Worm (Caenorhabditis elegans) whole organism, L3 larva: ENCODE measurements around the gene hhat-2.

Experiments
- ama-1 ChIP-seq: fragments of 150-350 bp; optimal IDR thresholded peaks from 2 replicates; lab custom pipeline; 2018
- ceh-16 ChIP-seq: sonication (generic microtip); optimal IDR thresholded peaks from 2 replicates; lab custom pipeline; 2017; ENCODE audit warnings: missing biosample characterization, missing genetic modification characterization
- ceh-28 ChIP-seq: fragments of 150-350 bp; optimal IDR thresholded peaks from 2 replicates; lab custom pipeline; 2014; ENCODE audit warnings: missing biosample characterization, missing genetic modification reagents, missing genetic modification characterization
- ceh-82 ChIP-seq: fragments of 150-350 bp; optimal IDR thresholded peaks from 2 replicates; lab custom pipeline; 2014; ENCODE audit warnings: missing biosample characterization, missing genetic modification characterization
- ceh-9 ChIP-seq: sonication (generic microtip); optimal IDR thresholded peaks from 2 replicates; lab custom pipeline; 2018; ENCODE audit warnings: missing biosample characterization, missing genetic modification characterization
- daf-12 ChIP-seq: fragments of 150-350 bp; optimal IDR thresholded peaks from 2 replicates; lab custom pipeline; 2014; ENCODE audit warnings: missing biosample characterization, missing genetic modification reagents, missing genetic modification characterization
- egl-27 ChIP-seq: sonication (generic microtip); optimal IDR thresholded peaks from 4 replicates; lab custom pipeline; 2017; ENCODE audit warnings: missing biosample characterization, missing genetic modification reagents, missing genetic modification characterization
- egl-5 ChIP-seq: fragments of 150-350 bp; optimal IDR thresholded peaks from 2 replicates; lab custom pipeline; 2017; ENCODE audit warnings: missing biosample characterization, missing genetic modification reagents, missing genetic modification characterization, inconsistent platforms
- elt-2 ChIP-seq: sonication (generic microtip); optimal IDR thresholded peaks from 2 replicates; lab custom pipeline; 2016; ENCODE audit warnings: missing genetic modification reagents, mild to moderate bottlenecking, missing genetic modification characterization, missing compliant biosample characterization
- elt-3 ChIP-seq, 3 experiments: fragments of 150-350 bp in 1 of 3; sonication (generic microtip) in 2 of 3; optimal IDR thresholded peaks; 2 replicates in 2 of 3; 4 replicates in 1 of 3; lab custom pipeline; 2014 to 2017; ENCODE audit warnings: missing biosample characterization in 3 of 3, missing genetic modification characterization in 3 of 3
- fkh-10 ChIP-seq: sonication (generic microtip); optimal IDR thresholded peaks from 2 replicates; lab custom pipeline; 2017; ENCODE audit warnings: missing biosample characterization, missing genetic modification reagents, missing genetic modification characterization
- fkh-2 ChIP-seq: fragments of 150-350 bp; optimal IDR thresholded peaks from 2 replicates; lab custom pipeline; 2014; ENCODE audit warnings: missing biosample characterization, missing genetic modification reagents, missing genetic modification characterization
- fos-1 ChIP-seq: fragments of 150-350 bp; optimal IDR thresholded peaks from 2 replicates; lab custom pipeline; 2014; ENCODE audit warnings: missing biosample characterization, missing genetic modification characterization
- hmg-11 ChIP-seq: sonication (generic microtip); optimal IDR thresholded peaks from 2 replicates; lab custom pipeline; 2016; ENCODE audit warnings: missing genetic modification characterization, missing compliant biosample characterization
- jun-1 ChIP-seq: fragments of 150-350 bp; optimal IDR thresholded peaks from 2 replicates; lab custom pipeline; 2014; ENCODE audit warnings: missing biosample characterization, missing genetic modification reagents, missing genetic modification characterization
- lin-15B ChIP-seq: fragments of 150-350 bp; optimal IDR thresholded peaks from 2 replicates; lab custom pipeline; 2014; ENCODE audit warnings: missing biosample characterization, missing genetic modification characterization
- lsy-12 ChIP-seq: sonication (generic microtip); optimal IDR thresholded peaks from 2 replicates; lab custom pipeline; 2016; ENCODE audit warnings: mild to moderate bottlenecking, missing genetic modification characterization, missing compliant biosample characterization
- mdl-1 ChIP-seq: fragments of 150-350 bp; optimal IDR thresholded peaks from 2 replicates; lab custom pipeline; 2014; ENCODE audit warnings: missing biosample characterization, missing genetic modification characterization
- mml-1 ChIP-seq: fragments of 150-350 bp; sonication (generic microtip); optimal IDR thresholded peaks from 3 replicates; lab custom pipeline; 2014; ENCODE audit warnings: missing biosample characterization, missing genetic modification characterization
- nfya-1 ChIP-seq: sonication (generic microtip); optimal IDR thresholded peaks from 2 replicates; lab custom pipeline; 2017; ENCODE audit warnings: missing genetic modification characterization, mild to moderate bottlenecking, missing compliant biosample characterization, antibody characterized with exemption, moderate library complexity; ENCODE audit not compliant: insufficient read depth
- nhr-12 ChIP-seq: fragments of 150-350 bp; optimal IDR thresholded peaks from 2 replicates; lab custom pipeline; 2014; ENCODE audit warnings: missing biosample characterization, missing genetic modification characterization
- nhr-237 ChIP-seq: fragments of 150-350 bp; optimal IDR thresholded peaks from 2 replicates; lab custom pipeline; 2014; ENCODE audit warnings: missing biosample characterization, missing genetic modification characterization
- nhr-25 ChIP-seq: sonication (generic microtip); optimal IDR thresholded peaks from 2 replicates; lab custom pipeline; 2017; ENCODE audit warnings: missing biosample characterization, missing genetic modification characterization
- nhr-43 ChIP-seq: sonication (generic microtip); optimal IDR thresholded peaks from 2 replicates; lab custom pipeline; 2016; ENCODE audit warnings: mild to moderate bottlenecking, missing genetic modification characterization, missing compliant biosample characterization; ENCODE audit not compliant: poor library complexity, severe bottlenecking
- nhr-67 ChIP-seq: fragments of 150-350 bp; optimal IDR thresholded peaks from 2 replicates; lab custom pipeline; 2014; ENCODE audit warnings: missing biosample characterization, missing genetic modification characterization
- nhr-76 ChIP-seq: fragments of 150-350 bp; sonication (generic microtip); optimal IDR thresholded peaks from 5 replicates; lab custom pipeline; 2014; ENCODE audit warnings: missing biosample characterization, missing genetic modification characterization
- pha-4 ChIP-seq: fragments of 150-350 bp; optimal IDR thresholded peaks from 2 replicates; lab custom pipeline; 2014; ENCODE audit warnings: missing biosample characterization, missing genetic modification reagents, missing genetic modification characterization
- pqm-1 ChIP-seq: fragments of 150-350 bp; optimal IDR thresholded peaks from 2 replicates; lab custom pipeline; 2017; ENCODE audit warnings: missing biosample characterization, missing genetic modification characterization, inconsistent platforms
- sea-2 ChIP-seq: fragments of 150-350 bp; sonication (generic microtip); optimal IDR thresholded peaks from 4 replicates; lab custom pipeline; 2014; ENCODE audit warnings: missing biosample characterization, missing genetic modification reagents, missing genetic modification characterization
- skn-1 ChIP-seq: fragments of 150-350 bp; optimal IDR thresholded peaks from 2 replicates; lab custom pipeline; 2014; ENCODE audit warnings: missing biosample characterization, missing genetic modification characterization
- snpc-4 ChIP-seq: fragments of 150-350 bp; optimal IDR thresholded peaks from 2 replicates; lab custom pipeline; 2014; ENCODE audit warnings: missing biosample characterization, missing genetic modification characterization
- tbx-2 ChIP-seq: sonication (generic microtip); optimal IDR thresholded peaks from 2 replicates; lab custom pipeline; 2016; ENCODE audit warnings: mild to moderate bottlenecking, missing genetic modification characterization, missing compliant biosample characterization
- unc-62 ChIP-seq: fragments of 150-350 bp; sonication (generic microtip); optimal IDR thresholded peaks from 4 replicates; lab custom pipeline; 2014; ENCODE audit warnings: missing biosample characterization, missing genetic modification reagents, missing genetic modification characterization
- ztf-11 ChIP-seq: fragments of 150-350 bp; optimal IDR thresholded peaks from 2 replicates; lab custom pipeline; 2014; ENCODE audit warnings: missing biosample characterization, missing genetic modification characterization

Gene hhat-2

DNA sequence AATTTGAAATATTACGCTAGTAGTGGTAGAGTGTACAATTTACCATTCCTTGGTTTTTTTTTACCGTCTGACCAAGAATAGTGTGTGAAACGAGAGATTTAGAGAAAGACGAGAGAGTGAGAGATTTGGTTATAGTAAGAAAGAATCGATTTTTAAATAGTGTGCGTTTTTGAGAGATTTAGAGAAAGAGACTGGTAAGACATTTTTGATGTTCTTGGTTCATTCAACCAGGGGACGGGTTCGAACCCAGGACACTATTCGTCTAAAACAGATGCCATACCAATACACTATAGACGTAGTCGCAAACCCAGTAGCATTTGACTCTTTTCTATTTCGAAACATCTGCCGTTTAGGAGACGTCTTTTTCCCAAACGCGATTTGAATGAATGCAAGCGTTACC lies 9.2 kb upstream of the hhat-2 start (continued):
- TF ChIP-seq ceh-9 (tag; lab: Kevin White, UChicago): no peak
- TF ChIP-seq fos-1 (tag; lab: Kevin White, UChicago): peak; percentile 69
- TF ChIP-seq ceh-28 (tag; lab: Kevin White, UChicago): peak; percentile 91
- TF ChIP-seq, all 47 proteins: peak for 25

DNA sequence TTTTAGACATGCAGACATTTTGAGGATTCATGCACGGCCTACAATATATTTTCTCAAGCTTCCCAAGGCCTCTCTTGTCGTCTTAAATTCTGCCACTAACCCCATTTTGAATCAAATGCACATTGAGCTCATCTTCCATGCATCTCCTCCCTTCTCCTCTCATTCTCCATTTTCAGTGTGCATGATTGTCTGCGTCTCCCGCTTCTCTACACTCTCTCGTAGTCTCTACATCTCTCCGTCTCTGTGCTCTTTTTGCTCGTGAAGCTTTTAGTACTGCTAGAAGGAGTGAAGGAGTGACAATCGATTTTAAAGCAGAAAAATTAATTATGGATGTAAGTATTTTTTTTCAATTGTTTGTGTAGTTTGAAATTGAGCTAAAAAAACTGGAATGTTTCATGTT lies 8.0 kb upstream of the hhat-2 start, which contains the start of gene Y57G11C.22:
Gene Y57G11C.22 (plus strand): TSS at position 327 of the 400 bp plus-strand sequence.
- TF ChIP-seq nhr-12 (tag; lab: Kevin White, UChicago): no peak
- TF ChIP-seq mdl-1 (tag; lab: Kevin White, UChicago): no peak
- no peak for TF ChIP-seq snpc-4
- TF ChIP-seq nhr-237 (tag; lab: Kevin White, UChicago): no peak
- no peak for TF ChIP-seq ceh-16
- peak; percentile 6 for TF ChIP-seq lin-15B (tag; lab: Kevin White, UChicago)
- TF ChIP-seq daf-12 (tag; lab: Kevin White, UChicago): no peak
- no peak for TF ChIP-seq unc-62 (GFP tag; lab: Kevin White, UChicago)
- TF ChIP-seq nhr-25 (tag; lab: Kevin White, UChicago): no peak
- no peak for TF ChIP-seq pha-4 (tag; lab: Kevin White, UChicago)
- no peak for TF ChIP-seq egl-27 (tag; lab: Kevin White, UChicago)
- no peak for TF ChIP-seq pqm-1 (tag; lab: Kevin White, UChicago)
- TF ChIP-seq fkh-10 (GFP tag; lab: Kevin White, UChicago): no peak
- TF ChIP-seq fkh-2: no peak
- no peak for TF ChIP-seq ceh-28 (tag; lab: Kevin White, UChicago)
- peak; percentile 60 for TF ChIP-seq nfya-1 (tag; lab: Kevin White, UChicago)
- peak; percentile 39 for TF ChIP-seq egl-5 (tag; lab: Kevin White, UChicago)
- no peak for TF ChIP-seq ztf-11 (tag; lab: Kevin White, UChicago)
- TF ChIP-seq nhr-76 (tag; lab: Kevin White, UChicago): no peak
- TF ChIP-seq elt-3 (tag; optimal IDR thresholded peaks at IDR 0.05; lab: Kevin White, UChicago): no peak
- TF ChIP-seq ceh-82: no peak
- TF ChIP-seq nhr-43: no peak
- no peak for TF ChIP-seq nhr-67 (tag; lab: Kevin White, UChicago)
- no peak for TF ChIP-seq skn-1

DNA sequence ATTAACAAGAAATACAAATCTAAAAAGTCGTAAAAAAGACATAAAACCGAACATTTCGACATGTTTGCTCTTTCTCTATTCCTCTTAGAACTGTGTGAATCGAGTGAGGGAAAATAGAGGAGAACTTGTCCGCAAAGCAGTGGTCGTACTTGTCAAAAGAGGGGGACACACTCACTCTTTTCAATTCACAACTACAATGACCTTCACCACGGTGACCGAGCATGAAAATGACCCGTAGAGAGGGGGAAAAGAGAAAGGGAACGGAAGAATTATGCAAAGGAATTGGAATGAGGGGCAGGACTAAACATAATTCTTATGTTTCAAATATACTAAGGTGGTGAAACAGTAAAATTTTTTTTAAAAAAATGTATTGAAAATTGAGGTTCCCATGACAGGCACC lies 4.6 kb upstream of the hhat-2 start:
- TF ChIP-seq tbx-2 (tag; lab: Kevin White, UChicago): no peak
- TF ChIP-seq lsy-12 (tag; lab: Kevin White, UChicago): no peak
- TF ChIP-seq ceh-82: no peak
- peak; percentile 34 for TF ChIP-seq pha-4 (tag; lab: Kevin White, UChicago)
- no peak for TF ChIP-seq nhr-12 (tag; lab: Kevin White, UChicago)
- no peak for TF ChIP-seq elt-3 (tag; optimal IDR thresholded peaks at IDR 0.05; lab: Kevin White, UChicago)
- peak; percentile 44 for TF ChIP-seq hmg-11 (tag; lab: Kevin White, UChicago)
- TF ChIP-seq mml-1 (tag; lab: Kevin White, UChicago): no peak

DNA sequence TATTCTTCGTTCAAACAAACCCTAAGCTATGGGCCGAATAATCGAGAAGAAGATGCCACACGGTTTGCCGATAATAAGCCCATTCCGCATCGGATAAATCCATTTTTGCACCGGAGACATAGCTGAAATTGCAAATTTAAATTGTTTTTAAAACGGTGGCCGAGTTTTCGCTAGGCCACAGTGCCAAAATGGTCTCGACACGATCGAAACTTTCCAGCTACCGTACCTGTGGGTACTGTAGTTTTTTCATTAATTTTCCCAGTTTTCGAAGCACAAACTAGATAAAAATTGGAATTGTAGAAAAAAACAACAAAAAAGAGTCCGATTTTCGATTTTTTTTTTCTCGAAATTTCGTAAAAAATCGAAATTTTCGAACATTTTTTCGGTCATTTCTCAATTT lies 708 bp downstream of the hhat-2 start:
- TF ChIP-seq nhr-43: no peak
- no peak for TF ChIP-seq sea-2 (GFP tag; lab: Kevin White, UChicago)
- no peak for TF ChIP-seq pha-4 (tag; lab: Kevin White, UChicago)
- TF ChIP-seq jun-1 (tag; lab: Kevin White, UChicago): no peak
- no peak for TF ChIP-seq unc-62 (GFP tag; lab: Kevin White, UChicago)
- no peak for TF ChIP-seq egl-27 (tag; lab: Kevin White, UChicago)
- TF ChIP-seq tbx-2 (tag; lab: Kevin White, UChicago): no peak
- TF ChIP-seq elt-2 (tag; lab: Kevin White, UChicago): no peak
- TF ChIP-seq ama-1 (lab: Kevin White, UChicago): no peak
- TF ChIP-seq fos-1 (tag; lab: Kevin White, UChicago): no peak
- TF ChIP-seq nhr-76 (tag; lab: Kevin White, UChicago): no peak
- TF ChIP-seq egl-5 (tag; lab: Kevin White, UChicago): no peak
- TF ChIP-seq ceh-82: no peak
- TF ChIP-seq hmg-11 (tag; lab: Kevin White, UChicago): no peak
